Fruit fly (Drosophila melanogaster): ENCODE data around the gene CG4998.

CG4998 gene

DNA sequence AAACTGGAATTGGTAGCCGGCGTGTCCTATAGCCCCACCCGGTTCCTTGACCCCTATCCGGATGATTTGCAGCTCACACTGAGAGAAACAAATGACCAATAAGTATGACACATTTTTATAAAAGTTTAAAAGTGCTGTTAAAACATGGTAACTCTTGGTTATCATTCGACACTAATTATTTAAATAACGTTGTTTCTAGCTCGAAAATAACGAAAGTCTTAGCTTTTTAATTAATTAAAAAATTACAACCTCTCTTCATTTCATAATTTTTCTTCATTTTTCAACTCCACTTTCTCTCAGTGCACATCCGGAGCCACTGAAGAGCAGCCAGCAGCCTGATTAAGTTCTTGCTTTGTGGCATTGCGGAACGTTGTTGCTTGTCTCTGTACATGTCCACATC is 25.4 kb downstream of the CG4998 start (continued):
- peak; percentile 47 for TF ChIP-seq lbe (GFP tag; optimal IDR thresholded peaks at IDR 0.05)
- no peak for TF ChIP-seq CG17361 (GFP tag; IDR thresholded peaks at IDR 0.05)
- TF ChIP-seq CG12391 (tag; optimal IDR thresholded peaks at IDR 0.05) = peak; percentile 1
- TF ChIP-seq ato (GFP tag; IDR thresholded peaks at IDR 0.05; ENCODE audit: partially characterized antibody) = no peak
- TF ChIP-seq sens (GFP tag) = peak; percentile 75
- no peak for TF ChIP-seq trh (GFP tag; optimal IDR thresholded peaks at IDR 0.05)
- TF ChIP-seq CG4424 (GFP tag; optimal IDR thresholded peaks at IDR 0.05) = peak; percentile 9
- TF ChIP-seq grau (tag; optimal IDR thresholded peaks at IDR 0.05) = peak; percentile 5
- no peak for TF ChIP-seq crc (GFP tag; optimal IDR thresholded peaks at IDR 0.05)
- no peak for TF ChIP-seq CG10543 (GFP tag; optimal IDR thresholded peaks at IDR 0.05)
- TF ChIP-seq CG1233 (GFP tag; optimal IDR thresholded peaks at IDR 0.05) = no peak
- no peak for TF ChIP-seq Mrtf (GFP tag; IDR thresholded peaks at IDR 0.05)
- TF ChIP-seq sna (GFP tag; IDR thresholded peaks at IDR 0.05; ENCODE audit: partially characterized antibody) = no peak
- peak; percentile 13 for TF ChIP-seq fd96Cb (tag; optimal IDR thresholded peaks at IDR 0.05)
- TF ChIP-seq Hr3 (GFP tag; optimal IDR thresholded peaks at IDR 0.05) = no peak
- TF ChIP-seq sr (GFP tag; IDR thresholded peaks at IDR 0.05) = no peak
- no peak for TF ChIP-seq ems (GFP tag; optimal IDR thresholded peaks at IDR 0.05)
- TF ChIP-seq bsh (GFP tag; optimal IDR thresholded peaks at IDR 0.05) = peak in 1 of 2 experiments; percentile 64

DNA sequence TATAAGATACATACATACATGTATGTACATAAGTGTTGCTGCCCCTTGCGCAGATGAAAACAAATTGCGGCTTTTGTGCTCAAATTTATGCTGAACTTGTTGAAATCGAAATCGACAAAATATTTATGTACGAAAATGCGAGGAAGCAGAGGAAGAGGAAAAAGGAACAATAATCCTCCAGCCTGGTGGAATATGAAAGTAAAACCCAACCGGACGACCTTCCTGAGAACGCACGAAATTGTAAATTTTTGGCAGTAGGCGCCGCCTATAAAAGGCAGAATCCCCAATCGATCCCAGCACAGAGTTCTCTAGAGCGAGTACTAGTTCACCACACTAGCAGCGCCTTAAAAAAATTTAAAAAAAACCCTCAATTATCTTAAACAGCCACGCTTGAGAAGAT is 25.8 kb downstream of the CG4998 start, which contains the start of gene Cpr72Eb:
TSS of gene Cpr72Eb (plus strand) at position 301 of the 400 bp plus-strand sequence.
- no peak for TF ChIP-seq CG17186 (GFP tag; optimal IDR thresholded peaks at IDR 0.05)
- TF ChIP-seq CG7987 (GFP tag; optimal IDR thresholded peaks at IDR 0.05) = no peak
- TF ChIP-seq dmrt11E (tag; optimal IDR thresholded peaks at IDR 0.05) = no peak
- no peak for TF ChIP-seq Aef1 (GFP tag; IDR thresholded peaks at IDR 0.05)
- no peak for TF ChIP-seq Camta (GFP tag; optimal IDR thresholded peaks at IDR 0.05)
- no peak for TF ChIP-seq ab (GFP tag; optimal IDR thresholded peaks at IDR 0.05)
- TF ChIP-seq CG8281 (tag; optimal IDR thresholded peaks at IDR 0.05) = no peak
- TF ChIP-seq CG12071 (GFP tag; optimal IDR thresholded peaks at IDR 0.05) = no peak
- no peak for TF ChIP-seq sens-2 (GFP tag; IDR thresholded peaks at IDR 0.05)
- TF ChIP-seq pan (optimal IDR thresholded peaks at IDR 0.05) = no peak
- TF ChIP-seq pan (GFP tag; optimal IDR thresholded peaks at IDR 0.05 in 1 of 2, IDR thresholded peaks at IDR 0.05 in 1 of 2) = no peak
- TF ChIP-seq CG5953 (GFP tag; IDR thresholded peaks at IDR 0.05) = no peak
- no peak for TF ChIP-seq CG15696 (tag; optimal IDR thresholded peaks at IDR 0.05)
- TF ChIP-seq rib (GFP tag; IDR thresholded peaks at IDR 0.05) = no peak
- no peak for TF ChIP-seq ewg (GFP tag; optimal IDR thresholded peaks at IDR 0.05)
- no peak for TF ChIP-seq CG4282 (GFP tag; optimal IDR thresholded peaks at IDR 0.05)

DNA sequence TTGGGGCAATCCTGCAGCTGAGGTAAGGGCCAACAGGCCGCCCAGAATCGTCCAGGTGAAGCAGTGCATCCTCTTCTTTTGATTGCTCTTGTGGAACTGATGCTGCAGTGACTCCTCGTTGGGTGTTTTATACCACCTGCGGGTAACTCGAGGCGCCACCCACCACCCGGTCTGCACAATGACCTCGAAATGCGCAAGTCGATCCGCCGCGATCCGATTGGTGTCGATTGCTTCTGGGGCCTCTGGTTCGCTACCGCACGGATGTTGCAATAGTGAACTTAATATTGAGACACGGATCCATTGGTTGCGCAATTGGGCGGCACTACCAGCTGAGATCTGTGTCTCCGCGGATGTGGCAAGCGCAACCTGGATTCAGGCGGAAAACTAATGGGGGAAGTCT is 28.4 kb downstream of the CG4998 start, which contains the start of gene Cpr72Ec:
TSS of gene Cpr72Ec (minus strand) at position 101 of the 400 bp plus-strand sequence.
- no peak for TF ChIP-seq CG9215 (GFP tag; IDR thresholded peaks at IDR 0.05)
- 0 out of 4 replicates have a peak, but pooled peaks have one; percentile 22 for TF ChIP-seq chinmo (GFP tag; IDR thresholded peaks at IDR 0.05; ENCODE audit: partially characterized antibody)

DNA sequence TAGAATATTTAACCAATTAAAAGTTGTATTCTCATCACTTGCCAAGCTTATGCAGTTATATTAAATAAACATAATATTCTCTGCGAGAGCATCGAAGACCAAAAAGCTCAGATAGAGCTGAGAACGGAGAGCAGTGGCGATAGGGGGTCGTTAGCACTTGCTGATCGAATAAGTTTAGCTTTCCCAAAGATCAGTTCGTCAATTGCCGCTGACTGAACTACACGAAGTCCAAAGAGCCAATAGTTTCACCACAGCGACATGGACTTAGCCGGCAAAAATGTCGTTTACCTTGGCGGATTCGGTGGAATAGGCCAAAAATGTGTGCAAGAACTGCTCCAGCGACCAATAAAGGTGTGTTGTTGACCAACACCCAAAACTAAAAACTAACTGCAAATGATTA is 29.4 kb downstream of the CG4998 start, which contains the start of gene CG4842:
TSS of gene CG4842 (plus strand) at position 191 of the 400 bp plus-strand sequence.
- TF ChIP-seq CG1233 (GFP tag; optimal IDR thresholded peaks at IDR 0.05) (no peak), Mad (GFP tag; optimal IDR thresholded peaks at IDR 0.05) (no peak), Trl (optimal IDR thresholded peaks at IDR 0.05) (peak in 1 of 2 experiments; percentile 28), Trl (GFP tag; optimal IDR thresholded peaks at IDR 0.05) (no peak), CG12942 (GFP tag; optimal IDR thresholded peaks at IDR 0.05) (no peak), CG14965 (GFP tag; optimal IDR thresholded peaks at IDR 0.05; ENCODE audit: borderline replicate concordance) (no peak), seq (GFP tag; IDR thresholded peaks at IDR 0.05) (no peak), eyg (GFP tag; optimal IDR thresholded peaks at IDR 0.05) (no peak), Asciz (GFP tag; optimal IDR thresholded peaks at IDR 0.05) (no peak), CG5180 (GFP tag; optimal IDR thresholded peaks at IDR 0.05) (no peak), Med (GFP tag) (peak; percentile 46), CG6813 (GFP tag; optimal IDR thresholded peaks at IDR 0.05) (no peak), CG2199 (GFP tag; IDR thresholded peaks at IDR 0.05) (no peak), sug (tag; optimal IDR thresholded peaks at IDR 0.05) (peak; percentile 29)
